Fruit fly (Drosophila melanogaster) whole organism, wandering third instar larva: ENCODE measurements around the gene vrs.

Experiments used
- CG32264 ChIP-seq: fragments of 200-800 bp; sonication (Bioruptor generic); optimal IDR thresholded peaks from 2 replicates; lab custom pipeline; 2016; ENCODE audit warnings: missing biosample characterization, missing genetic modification characterization
- CG9705 ChIP-seq: fragments of 200-800 bp; sonication (Bioruptor generic); optimal IDR thresholded peaks from 2 replicates; lab custom pipeline; 2018; ENCODE audit warnings: missing biosample characterization, mild to moderate bottlenecking, missing genetic modification characterization
- CrebA ChIP-seq: fragments of 200-800 bp; sonication (Bioruptor generic); optimal IDR thresholded peaks from 2 replicates; lab custom pipeline; 2016; ENCODE audit warnings: missing biosample characterization, mild to moderate bottlenecking, missing genetic modification characterization, borderline replicate concordance
- Dfd ChIP-seq: fragments of >200 bp; optimal IDR thresholded peaks from 2 replicates; lab custom pipeline; 2017; ENCODE audit warnings: missing biosample characterization, missing genetic modification characterization
- Dif ChIP-seq: fragments of 200-275, 200-300 bp; sonication (Bioruptor generic); optimal IDR thresholded peaks from 2 replicates; lab custom pipeline; 2018; ENCODE audit warnings: missing biosample characterization, missing genetic modification characterization; ENCODE audit not compliant: partially characterized antibody
- HLH106 ChIP-seq: fragments of 200-800 bp; optimal IDR thresholded peaks from 3 replicates; lab custom pipeline; 2019; ENCODE audit warnings: missing biosample characterization, mild to moderate bottlenecking, missing genetic modification characterization, moderate library complexity
- Hnf4 ChIP-seq: fragments of 200-800 bp; sonication (Bioruptor generic); optimal IDR thresholded peaks from 2 replicates; lab custom pipeline; 2016; ENCODE audit warnings: missing biosample characterization, mild to moderate bottlenecking, missing genetic modification characterization
- Hr78 ChIP-seq: fragments of >200 bp; optimal IDR thresholded peaks from 2 replicates; lab custom pipeline; 2017; ENCODE audit warnings: missing biosample characterization, missing genetic modification characterization
- Hr83 ChIP-seq: fragments of 200-300 bp; sonication (Bioruptor generic); optimal IDR thresholded peaks from 2 replicates; lab custom pipeline; 2016; ENCODE audit warnings: missing biosample characterization, mild to moderate bottlenecking, missing genetic modification characterization, moderate library complexity; ENCODE audit not compliant: poor library complexity, severe bottlenecking
- Jra ChIP-seq: sonication (Bioruptor generic); optimal IDR thresholded peaks from 2 replicates; lab custom pipeline; 2016; ENCODE audit warnings: missing biosample characterization, missing genetic modification characterization
- Mio ChIP-seq: sonication (Bioruptor generic); optimal IDR thresholded peaks from 2 replicates; lab custom pipeline; 2016; ENCODE audit warnings: missing biosample characterization, missing genetic modification characterization
- Myc ChIP-seq: fragments of >200 bp; optimal IDR thresholded peaks from 2 replicates; lab custom pipeline; 2017
- N ChIP-seq: fragments of >200 bp; optimal IDR thresholded peaks from 2 replicates; lab custom pipeline; 2018; ENCODE audit warnings: missing biosample characterization, missing external identifiers, missing genetic modification characterization
- OdsH ChIP-seq: fragments of 200-800 bp; sonication (Bioruptor generic); optimal IDR thresholded peaks from 2 replicates; lab custom pipeline; 2016; ENCODE audit warnings: missing biosample characterization, mild to moderate bottlenecking, missing genetic modification characterization
- Rel ChIP-seq, 2 experiments: fragments of 200-800 bp; sonication (Bioruptor generic) in 1 of 2; optimal IDR thresholded peaks; 2 replicates in 1 of 2; 3 replicates in 1 of 2; lab custom pipeline; 2016 to 2019; ENCODE audit warnings: mild to moderate bottlenecking in 2 of 2, missing biosample characterization in 2 of 2, missing genetic modification characterization in 2 of 2, moderate library complexity in 1 of 2
- Sp1 ChIP-seq: fragments of 200-800 bp; sonication (Bioruptor generic); optimal IDR thresholded peaks from 3 replicates; lab custom pipeline; 2019; ENCODE audit warnings: missing biosample characterization, mild to moderate bottlenecking, missing genetic modification characterization, moderate library complexity
- Vsx2 ChIP-seq: fragments of 200-300, 225-300 bp; sonication (Bioruptor generic); optimal IDR thresholded peaks from 2 replicates; lab custom pipeline; 2018; ENCODE audit warnings: missing biosample characterization, missing genetic modification characterization; ENCODE audit not compliant: partially characterized antibody
- br ChIP-seq: fragments of 200-800 bp; sonication (Bioruptor generic); optimal IDR thresholded peaks from 2 replicates; lab custom pipeline; 2016; ENCODE audit warnings: missing biosample characterization, missing genetic modification characterization
- brk ChIP-seq: fragments of 200-800 bp; sonication (Bioruptor generic); optimal IDR thresholded peaks from 2 replicates; lab custom pipeline; 2016; ENCODE audit warnings: missing biosample characterization, mild to moderate bottlenecking, missing genetic modification characterization
- dl ChIP-seq, 2 experiments: fragments of 175-275, 200-275 bp in 1 of 2; fragments of 200-275 bp in 1 of 2; sonication (Bioruptor generic); optimal IDR thresholded peaks; lab custom pipeline; 2018; ENCODE audit warnings: mild to moderate bottlenecking in 2 of 2, missing biosample characterization in 2 of 2, missing genetic modification characterization in 2 of 2, moderate library complexity in 2 of 2; ENCODE audit not compliant: partially characterized antibody in 2 of 2, insufficient read depth in 1 of 2
- dmrt93B ChIP-seq: fragments of 200-800 bp; sonication (Bioruptor generic); optimal IDR thresholded peaks from 2 replicates; lab custom pipeline; 2018; ENCODE audit warnings: missing biosample characterization, mild to moderate bottlenecking, missing genetic modification characterization
- dsf ChIP-seq: sonication (Bioruptor generic); optimal IDR thresholded peaks from 2 replicates; lab custom pipeline; 2016; ENCODE audit warnings: missing biosample characterization, missing genetic modification characterization, borderline replicate concordance
- ey ChIP-seq: fragments of 200-800 bp; sonication (Bioruptor generic); optimal IDR thresholded peaks from 2 replicates; lab custom pipeline; 2016; ENCODE audit warnings: missing biosample characterization, missing genetic modification characterization
- foxo ChIP-seq, 2 experiments: fragments of 200-800 bp; sonication (Bioruptor generic); optimal IDR thresholded peaks; 2 replicates in 1 of 2; 3 replicates in 1 of 2; lab custom pipeline; 2016 to 2017; ENCODE audit warnings: missing biosample characterization in 2 of 2, missing genetic modification characterization in 2 of 2
- fru ChIP-seq: fragments of 200-800 bp; sonication (Bioruptor generic); optimal IDR thresholded peaks from 3 replicates; lab custom pipeline; 2016; ENCODE audit warnings: missing biosample characterization, mild to moderate bottlenecking, missing genetic modification characterization
- h ChIP-seq: fragments of 200-800 bp; sonication (Bioruptor generic); optimal IDR thresholded peaks from 3 replicates; lab custom pipeline; 2016; ENCODE audit warnings: missing biosample characterization, mild to moderate bottlenecking, missing genetic modification characterization
- jim ChIP-seq: fragments of 175-275, 200-325 bp; sonication (Bioruptor generic); optimal IDR thresholded peaks from 2 replicates; lab custom pipeline; 2016; ENCODE audit warnings: missing biosample characterization, mild to moderate bottlenecking, missing genetic modification characterization
- lola ChIP-seq: fragments of >200 bp; optimal IDR thresholded peaks from 2 replicates; lab custom pipeline; 2017; ENCODE audit warnings: missing biosample characterization, missing genetic modification characterization
- pan ChIP-seq: fragments of >200 bp; optimal IDR thresholded peaks from 2 replicates; lab custom pipeline; 2017
- psq ChIP-seq: fragments of 200-800 bp; sonication (Bioruptor generic); optimal IDR thresholded peaks from 3 replicates; lab custom pipeline; 2017; ENCODE audit warnings: missing biosample characterization, mild to moderate bottlenecking, missing genetic modification characterization, moderate library complexity
- rgr ChIP-seq: fragments of 200-800 bp; sonication (Bioruptor generic); optimal IDR thresholded peaks from 3 replicates; lab custom pipeline; 2016; ENCODE audit warnings: missing biosample characterization, mild to moderate bottlenecking, missing genetic modification characterization
- sage ChIP-seq: fragments of 200-800 bp; sonication (Bioruptor generic); optimal IDR thresholded peaks from 2 replicates; lab custom pipeline; 2016; ENCODE audit warnings: missing biosample characterization, mild to moderate bottlenecking, missing genetic modification characterization
- sv ChIP-seq: fragments of 200-800 bp; sonication (Bioruptor generic); optimal IDR thresholded peaks from 3 replicates; lab custom pipeline; 2016; ENCODE audit warnings: missing biosample characterization, missing genetic modification characterization
- tai ChIP-seq: sonication (Bioruptor generic); optimal IDR thresholded peaks from 2 replicates; lab custom pipeline; 2016; ENCODE audit warnings: missing biosample characterization, missing genetic modification characterization
- usp ChIP-seq: fragments of >200 bp; optimal IDR thresholded peaks from 2 replicates; lab custom pipeline; 2017; ENCODE audit warnings: missing biosample characterization, missing genetic modification characterization
- woc ChIP-seq: sonication (Bioruptor generic); optimal IDR thresholded peaks from 2 replicates; lab custom pipeline; 2016; ENCODE audit warnings: missing biosample characterization, mild to moderate bottlenecking, missing genetic modification characterization

The vrs gene

DNA sequence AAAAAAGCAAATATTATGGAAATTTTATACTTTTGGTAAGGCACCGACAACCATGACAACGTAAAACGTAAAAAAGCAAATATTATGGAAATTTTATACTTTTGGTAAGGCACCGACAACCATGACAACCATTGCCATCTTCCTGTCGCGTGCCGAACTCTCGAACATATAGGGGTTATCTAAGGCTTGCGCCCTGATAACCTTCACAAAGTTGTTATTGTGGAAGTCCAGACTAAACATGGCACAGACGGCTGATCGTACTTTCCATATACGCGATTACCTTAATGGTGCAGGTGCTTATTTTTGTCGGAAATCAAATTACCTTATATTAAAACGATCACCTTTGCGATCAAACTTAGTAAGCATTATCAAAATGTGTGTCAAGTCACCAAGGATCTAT is 2.0 kb upstream of the vrs start:
- TF ChIP-seq Rel (GFP tag; optimal IDR thresholded peaks at IDR 0.05; lab: Kevin White, UChicago) (no peak), Rel (tag; optimal IDR thresholded peaks at IDR 0.05; lab: Kevin White, UChicago) (peak; percentile 14), h (peak; percentile 43), sv (GFP tag; lab: Kevin White, UChicago) (no peak)

DNA sequence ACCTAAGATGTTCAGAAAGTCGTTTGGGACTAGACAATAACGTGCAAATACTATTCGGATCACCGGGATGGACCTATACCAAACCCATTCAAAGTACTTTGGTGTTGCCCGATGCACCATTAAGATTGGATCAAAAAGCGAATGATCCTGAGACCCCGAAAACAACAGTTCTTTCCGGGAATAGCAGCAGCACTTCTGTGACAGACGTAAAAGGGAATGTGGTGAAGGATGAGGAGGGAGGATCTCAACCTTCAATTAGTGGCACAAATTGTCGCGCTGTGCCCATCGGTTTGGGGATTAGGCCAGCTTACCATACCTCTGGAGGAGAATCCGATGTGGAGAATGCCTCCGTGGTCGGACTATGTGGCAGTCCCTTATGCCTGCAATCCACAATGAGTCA is 891 bp downstream of the vrs start:
- no peak for TF ChIP-seq lola (GFP tag; lab: Kevin White, UChicago)
- TF ChIP-seq dsf (GFP tag; lab: Kevin White, UChicago) = no peak
- TF ChIP-seq rgr (GFP tag; lab: Kevin White, UChicago) = no peak
- no peak for TF ChIP-seq Sp1 (GFP tag; lab: Kevin White, UChicago)
- no peak for TF ChIP-seq Dfd (GFP tag; lab: Kevin White, UChicago)
- TF ChIP-seq woc (GFP tag; lab: Kevin White, UChicago) = no peak
- no peak for TF ChIP-seq psq (GFP tag; lab: Kevin White, UChicago)

DNA sequence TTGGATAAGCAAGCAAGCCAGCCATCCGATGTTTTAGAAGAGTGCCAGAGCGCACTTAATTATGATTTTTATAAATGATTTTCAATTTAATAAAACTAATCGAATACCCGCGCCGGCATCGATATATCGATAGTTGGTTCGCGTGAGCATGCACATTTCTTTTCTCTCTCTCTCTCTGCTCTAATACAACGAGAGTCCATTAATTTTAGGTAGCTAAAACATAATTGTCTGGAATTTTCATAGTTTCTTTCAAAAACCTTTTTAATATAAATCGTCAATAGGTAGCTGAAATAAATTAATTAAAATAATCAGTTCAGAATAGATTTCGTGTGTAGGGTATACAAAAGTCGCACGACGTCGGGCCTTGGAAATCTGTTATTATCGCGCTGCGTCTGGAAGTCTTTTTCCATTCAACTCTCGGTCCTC is 1.4 kb downstream of the vrs start, which contains the start of gene CG18549:
CG18549 (plus strand) TSS at position 408 of the 426 bp plus-strand sequence.
- TF ChIP-seq sage (GFP tag; lab: Kevin White, UChicago) (peak; percentile 100), N (no peak), CG32264 (GFP tag; lab: Kevin White, UChicago) (peak; percentile 100), dl (GFP tag; optimal IDR thresholded peaks at IDR 0.05; lab: Kevin White, UChicago; ENCODE audit: insufficient read depth in 1 of 2, partially characterized antibody in 2 of 2) (no peak), psq (GFP tag; lab: Kevin White, UChicago) (peak; percentile 99), brk (GFP tag; lab: Kevin White, UChicago) (peak; percentile 99), jim (peak; percentile 24), rgr (GFP tag; lab: Kevin White, UChicago) (peak; percentile 100), CrebA (no peak), pan (lab: Kevin White, UChicago) (no peak), br (GFP tag; lab: Kevin White, UChicago) (peak; percentile 100), tai (GFP tag; lab: Kevin White, UChicago) (peak; percentile 98), Vsx2 (GFP tag; lab: Kevin White, UChicago) (no peak), woc (GFP tag; lab: Kevin White, UChicago) (peak; percentile 100), sv (GFP tag; lab: Kevin White, UChicago) (peak; percentile 99), Hnf4 (GFP tag; lab: Kevin White, UChicago) (peak; percentile 100), Myc (lab: Kevin White, UChicago) (no peak), Hr78 (GFP tag; lab: Kevin White, UChicago) (no peak), Mio (GFP tag; lab: Kevin White, UChicago) (peak; percentile 95), foxo (GFP tag; optimal IDR thresholded peaks at IDR 0.05; lab: Kevin White, UChicago) (peak; percentile 100), dmrt93B (GFP tag; lab: Kevin White, UChicago) (peak; percentile 99), OdsH (GFP tag; lab: Kevin White, UChicago) (peak; percentile 100), Hr83 (GFP tag; lab: Kevin White, UChicago) (peak; percentile 97), HLH106 (tag; lab: Kevin White, UChicago) (peak; percentile 100), CG9705 (peak; percentile 100), fru (GFP tag; lab: Kevin White, UChicago) (peak; percentile 100), lola (GFP tag; lab: Kevin White, UChicago) (no peak), Dfd (GFP tag; lab: Kevin White, UChicago) (peak; percentile 96), Dif (GFP tag; lab: Kevin White, UChicago) (no peak), dsf (GFP tag; lab: Kevin White, UChicago) (peak; percentile 98), h (peak; percentile 100), Jra (GFP tag; lab: Kevin White, UChicago) (peak; percentile 99), Rel (GFP tag; optimal IDR thresholded peaks at IDR 0.05; lab: Kevin White, UChicago) (peak; percentile 99), Rel (tag; optimal IDR thresholded peaks at IDR 0.05; lab: Kevin White, UChicago) (peak; percentile 98), usp (GFP tag; lab: Kevin White, UChicago) (no peak), Sp1 (GFP tag; lab: Kevin White, UChicago) (peak; percentile 100), ey (GFP tag; lab: Kevin White, UChicago) (peak; percentile 100)
